Fruit fly (Drosophila melanogaster): Measurements from ENCODE around the gene COX7A.

Gene COX7A

dm6 chr3R:8324016-8324415, 16.8 kb downstream of the COX7A start, which contains the start of gene CG7443:
Gene CG7443, plus strand, starts transcription at chr3R:8324316.
- TF ChIP-seq insv (GFP tag; optimal IDR thresholded peaks at IDR 0.05): no peak
- TF ChIP-seq hth (optimal IDR thresholded peaks at IDR 0.05): no peak
- no peak for TF ChIP-seq CG4820 (GFP tag; optimal IDR thresholded peaks at IDR 0.05)
- no peak for TF ChIP-seq her (GFP tag; optimal IDR thresholded peaks at IDR 0.05)
- no peak for TF ChIP-seq aop (GFP tag; IDR thresholded peaks at IDR 0.05)
- TF ChIP-seq CG11247 (GFP tag; IDR thresholded peaks at IDR 0.05): no peak
- no peak for TF ChIP-seq CG6765 (GFP tag; optimal IDR thresholded peaks at IDR 0.05)
- no peak for TF ChIP-seq CG18476 (GFP tag; optimal IDR thresholded peaks at IDR 0.05)
- no peak for TF ChIP-seq dysf (GFP tag; IDR thresholded peaks at IDR 0.05)
- TF ChIP-seq CG17802 (tag; optimal IDR thresholded peaks at IDR 0.05): no peak
- TF ChIP-seq Taf1 (GFP tag; IDR thresholded peaks at IDR 0.05): no peak
- no peak for TF ChIP-seq pnt (GFP tag; optimal IDR thresholded peaks at IDR 0.05)
- no peak for TF ChIP-seq gce (GFP tag; IDR thresholded peaks at IDR 0.05)
- no peak for TF ChIP-seq crol (GFP tag; IDR thresholded peaks at IDR 0.05)

dm6 chr3R:8321447-8321846, 19.4 kb downstream of the COX7A start, which contains the start of gene Or85a:
Gene Or85a, plus strand, starts transcription at chr3R:8321747.
- no peak for TF ChIP-seq CG3163 (GFP tag; optimal IDR thresholded peaks at IDR 0.05)

dm6 chr3R:8317709-8318335, 23.0 kb downstream of the COX7A start:
- no peak for TF ChIP-seq CG7963 (GFP tag; IDR thresholded peaks at IDR 0.05; ENCODE audit: partially characterized antibody)
- TF ChIP-seq br (optimal IDR thresholded peaks at IDR 0.05): no peak
- TF ChIP-seq Rx (GFP tag; IDR thresholded peaks at IDR 0.05): no peak
- TF ChIP-seq cwo (GFP tag; optimal IDR thresholded peaks at IDR 0.05): no peak
- TF ChIP-seq jumu (GFP tag; optimal IDR thresholded peaks at IDR 0.05): no peak
- TF ChIP-seq CG12659 (GFP tag; optimal IDR thresholded peaks at IDR 0.05): peak; percentile 12
- TF ChIP-seq ap (GFP tag; IDR thresholded peaks at IDR 0.05): no peak
- no peak for TF ChIP-seq chn (GFP tag; optimal IDR thresholded peaks at IDR 0.05)
- no peak for TF ChIP-seq crp (GFP tag; optimal IDR thresholded peaks at IDR 0.05)
- TF ChIP-seq tup (GFP tag; optimal IDR thresholded peaks at IDR 0.05): no peak
- no peak for TF ChIP-seq Bteb2 (GFP tag; optimal IDR thresholded peaks at IDR 0.05)
- no peak for TF ChIP-seq unpg (GFP tag; optimal IDR thresholded peaks at IDR 0.05)
- TF ChIP-seq Deaf1 (tag; optimal IDR thresholded peaks at IDR 0.05): no peak
- TF ChIP-seq ind (GFP tag; optimal IDR thresholded peaks at IDR 0.05): no peak
- TF ChIP-seq CG6813 (GFP tag; optimal IDR thresholded peaks at IDR 0.05): peak; percentile 46
- TF ChIP-seq TFAM (GFP tag; optimal IDR thresholded peaks at IDR 0.05): no peak
- no peak for TF ChIP-seq maf-S (GFP tag; optimal IDR thresholded peaks at IDR 0.05)
- TF ChIP-seq CG42726 (GFP tag; IDR thresholded peaks at IDR 0.05; ENCODE audit: partially characterized antibody): no peak
- TF ChIP-seq Ssrp (tag; optimal IDR thresholded peaks at IDR 0.05): no peak
- TF ChIP-seq Asciz (GFP tag; optimal IDR thresholded peaks at IDR 0.05): peak; percentile 26
- TF ChIP-seq CG32767 (GFP tag; IDR thresholded peaks at IDR 0.05): no peak
- TF ChIP-seq CG10267 (tag; optimal IDR thresholded peaks at IDR 0.05): no peak
- TF ChIP-seq schlank (tag; optimal IDR thresholded peaks at IDR 0.05): no peak
- no peak for TF ChIP-seq toy (GFP tag; IDR thresholded peaks at IDR 0.05)
- no peak for TF ChIP-seq mld (GFP tag; IDR thresholded peaks at IDR 0.05; ENCODE audit: partially characterized antibody)
- TF ChIP-seq sc (optimal IDR thresholded peaks at IDR 0.05): no peak
- no peak for TF ChIP-seq sc (GFP tag; optimal IDR thresholded peaks at IDR 0.05)
- TF ChIP-seq CG3281 (GFP tag; optimal IDR thresholded peaks at IDR 0.05): no peak
- TF ChIP-seq vvl (GFP tag; IDR thresholded peaks at IDR 0.05): peak; percentile 42; the same call in 1 of the 2 replicates
- TF ChIP-seq CG4707 (GFP tag; optimal IDR thresholded peaks at IDR 0.05): no peak
- TF ChIP-seq Hmx (GFP tag; optimal IDR thresholded peaks at IDR 0.05): no peak
- no peak for TF ChIP-seq CG6683 (GFP tag; optimal IDR thresholded peaks at IDR 0.05)
- no peak for TF ChIP-seq CG6272 (GFP tag; IDR thresholded peaks at IDR 0.05)
- no peak for TF ChIP-seq C15 (GFP tag; IDR thresholded peaks at IDR 0.05)
- no peak for TF ChIP-seq CG17802 (tag; optimal IDR thresholded peaks at IDR 0.05)
